7 worm cellular contexts compared by ENCODE assay signal in genomic region chrV:12970575-12971160, ce11.
A peak's percentile ranks its signal among the peaks of the same experiment; 100 is the strongest.
TF ChIP-seq lines count a peak whose summit lies in the region.

pnn-1 (plus strand) TSS chrV:12971110.

TF ChIP-seq in whole organism, L1 larva, 84 proteins besides CTCF, POLR2A, EP300 and RAD21 (continues in another document):
- no peak for TF ChIP-seq lin-13 (GFP tag; optimal IDR thresholded peaks at IDR 0.05; lab: Kevin White, UChicago)
- peak; percentile 37 for TF ChIP-seq lin-14 (GFP tag; optimal IDR thresholded peaks at IDR 0.05; lab: Kevin White, UChicago)
- no peak for TF ChIP-seq ama-1 (optimal IDR thresholded peaks at IDR 0.05; lab: Kevin White, UChicago)
- TF ChIP-seq efl-1 (optimal IDR thresholded peaks at IDR 0.05; lab: Kevin White, UChicago) = peak; percentile 40 to 58
- TF ChIP-seq efl-1 (GFP tag; optimal IDR thresholded peaks at IDR 0.05 in 1 of 2; lab: Kevin White, UChicago) = peak; percentile 49 to 95
- no peak for TF ChIP-seq ces-1 (GFP tag; optimal IDR thresholded peaks at IDR 0.05; lab: Kevin White, UChicago)
- TF ChIP-seq vab-15 (tag; optimal IDR thresholded peaks at IDR 0.05; lab: Kevin White, UChicago) = no peak
- no peak for TF ChIP-seq egl-27 (tag; optimal IDR thresholded peaks at IDR 0.05; lab: Kevin White, UChicago)
- no peak for TF ChIP-seq grh-1 (GFP tag; IDR thresholded peaks at IDR 0.05; lab: Robert Waterston, UW)
- no peak for TF ChIP-seq sup-37 (GFP tag; optimal IDR thresholded peaks at IDR 0.05; lab: Kevin White, UChicago)
- TF ChIP-seq ceh-8 (GFP tag; optimal IDR thresholded peaks at IDR 0.05; lab: Kevin White, UChicago) = no peak
- no peak for TF ChIP-seq sox-4 (tag; optimal IDR thresholded peaks at IDR 0.05; lab: Kevin White, UChicago)
- no peak for TF ChIP-seq aly-2 (tag; optimal IDR thresholded peaks at IDR 0.05; lab: Kevin White, UChicago)
- no peak for TF ChIP-seq egl-13 (tag; optimal IDR thresholded peaks at IDR 0.05; lab: Kevin White, UChicago)

TF ChIP-seq in whole organism, L2 larva, 48 proteins besides CTCF, POLR2A, EP300 and RAD21 (continues in another document):
- TF ChIP-seq C34F6.9 (tag; optimal IDR thresholded peaks at IDR 0.05; lab: Kevin White, UChicago) (peak; percentile 45), crh-2 (tag; optimal IDR thresholded peaks at IDR 0.05; lab: Kevin White, UChicago) (peak; percentile 4), sem-4 (tag; optimal IDR thresholded peaks at IDR 0.05; lab: Kevin White, UChicago) (peak; percentile 26), R02D3.7 (tag; optimal IDR thresholded peaks at IDR 0.05; lab: Kevin White, UChicago) (no peak), sma-9 (GFP tag; optimal IDR thresholded peaks at IDR 0.05; lab: Kevin White, UChicago) (peak; percentile 1), sma-9 (tag; optimal IDR thresholded peaks at IDR 0.05; lab: Kevin White, UChicago) (no peak), F13H6.1 (tag; optimal IDR thresholded peaks at IDR 0.05; lab: Kevin White, UChicago) (no peak), nhr-11 (tag; optimal IDR thresholded peaks at IDR 0.05; lab: Kevin White, UChicago) (no peak), lsy-2 (tag; optimal IDR thresholded peaks at IDR 0.05; lab: Kevin White, UChicago) (peak; percentile 28 to 84), elt-3 (tag; optimal IDR thresholded peaks at IDR 0.05; lab: Kevin White, UChicago) (no peak), unc-55 (GFP tag; optimal IDR thresholded peaks at IDR 0.05; lab: Kevin White, UChicago) (peak; percentile 55), lin-13 (GFP tag; optimal IDR thresholded peaks at IDR 0.05; lab: Kevin White, UChicago) (peak; percentile 58), snpc-4 (tag; optimal IDR thresholded peaks at IDR 0.05; lab: Kevin White, UChicago) (no peak), nhr-129 (tag; optimal IDR thresholded peaks at IDR 0.05; lab: Kevin White, UChicago) (peak; percentile 28)

TF ChIP-seq in whole organism, L3 larva, 47 proteins besides CTCF, POLR2A, EP300 and RAD21:
- TF ChIP-seq hmg-11 (tag; optimal IDR thresholded peaks at IDR 0.05; lab: Kevin White, UChicago) (peak; percentile 48), lin-15B (tag; optimal IDR thresholded peaks at IDR 0.05; lab: Kevin White, UChicago) (peak; percentile 35), ceh-82 (tag; optimal IDR thresholded peaks at IDR 0.05; lab: Kevin White, UChicago) (no peak), nhr-237 (tag; optimal IDR thresholded peaks at IDR 0.05; lab: Kevin White, UChicago) (no peak), ceh-16 (tag; optimal IDR thresholded peaks at IDR 0.05; lab: Kevin White, UChicago) (no peak), pha-4 (tag; optimal IDR thresholded peaks at IDR 0.05; lab: Kevin White, UChicago) (peak; percentile 59), nfya-1 (tag; optimal IDR thresholded peaks at IDR 0.05; lab: Kevin White, UChicago; ENCODE audit: insufficient read depth) (peak; percentile 45)

TF ChIP-seq in whole organism, L4 larva, 104 proteins besides CTCF, POLR2A, EP300 and RAD21 (continues in another document):
- no peak for TF ChIP-seq F44E2.7 (GFP tag; IDR thresholded peaks at IDR 0.05; lab: Robert Waterston, UW)
- TF ChIP-seq spr-1 (tag; optimal IDR thresholded peaks at IDR 0.05; lab: Kevin White, UChicago) = no peak
- no peak for TF ChIP-seq ama-1 (optimal IDR thresholded peaks at IDR 0.05; lab: Kevin White, UChicago)
- TF ChIP-seq dpl-1 (GFP tag; optimal IDR thresholded peaks at IDR 0.05; lab: Kevin White, UChicago) = peak; percentile 50
- no peak for TF ChIP-seq ztf-11 (tag; optimal IDR thresholded peaks at IDR 0.05; lab: Kevin White, UChicago)
- TF ChIP-seq lsy-2 (tag; optimal IDR thresholded peaks at IDR 0.05; lab: Kevin White, UChicago) = peak in 1 of 2 experiments; percentile 90
- TF ChIP-seq ceh-20 (GFP tag; IDR thresholded peaks at IDR 0.05; lab: Robert Waterston, UW) = no peak
- no peak for TF ChIP-seq ceh-44 (GFP tag; IDR thresholded peaks at IDR 0.05; lab: Robert Waterston, UW)
- TF ChIP-seq dve-1 (tag; optimal IDR thresholded peaks at IDR 0.05; lab: Kevin White, UChicago; ENCODE audit: insufficient read depth) = peak; percentile 34
- no peak for TF ChIP-seq nhr-11 (tag; optimal IDR thresholded peaks at IDR 0.05; lab: Kevin White, UChicago)
- TF ChIP-seq dmd-8 (GFP tag; IDR thresholded peaks at IDR 0.05; lab: Robert Waterston, UW) = no peak
- TF ChIP-seq aly-2 (tag; optimal IDR thresholded peaks at IDR 0.05; lab: Kevin White, UChicago) = no peak
- no peak for TF ChIP-seq egl-43 (GFP tag; IDR thresholded peaks at IDR 0.05; lab: Robert Waterston, UW)
- no peak for TF ChIP-seq cey-2 (tag; optimal IDR thresholded peaks at IDR 0.05; lab: Kevin White, UChicago; ENCODE audit: borderline replicate concordance, insufficient read depth)
- no peak for TF ChIP-seq daf-8 (GFP tag; IDR thresholded peaks at IDR 0.05; lab: Robert Waterston, UW)
- no peak for TF ChIP-seq dmd-6 (GFP tag; IDR thresholded peaks at IDR 0.05; lab: Robert Waterston, UW)

TF ChIP-seq in whole organism, late embryonic, 69 proteins besides CTCF, POLR2A, EP300 and RAD21:
- TF ChIP-seq ceh-48 (tag; optimal IDR thresholded peaks at IDR 0.05; lab: Kevin White, UChicago) (peak; percentile 68), zip-5 (tag; optimal IDR thresholded peaks at IDR 0.05; lab: Kevin White, UChicago) (no peak), unc-42 (tag; optimal IDR thresholded peaks at IDR 0.05; lab: Kevin White, UChicago) (peak; percentile 29)

TF ChIP-seq in whole organism, mixed stage, embryonic, 35 proteins besides CTCF, POLR2A, EP300 and RAD21:
- no peak for TF ChIP-seq elt-1 (tag; optimal IDR thresholded peaks at IDR 0.05; lab: Kevin White, UChicago; ENCODE audit: borderline replicate concordance, insufficient read depth)
- TF ChIP-seq lsy-2 (tag; optimal IDR thresholded peaks at IDR 0.05; lab: Kevin White, UChicago) = peak; percentile 57
- no peak for TF ChIP-seq mab-5 (tag; optimal IDR thresholded peaks at IDR 0.05; lab: Kevin White, UChicago)
- no peak for TF ChIP-seq elt-3 (tag; optimal IDR thresholded peaks at IDR 0.05; lab: Kevin White, UChicago)
- no peak for TF ChIP-seq sem-2 (GFP tag; optimal IDR thresholded peaks at IDR 0.05; lab: Kevin White, UChicago)
- no peak for TF ChIP-seq M03D4.4 (tag; optimal IDR thresholded peaks at IDR 0.05; lab: Kevin White, UChicago)
- peak; percentile 15 for TF ChIP-seq mep-1 (tag; optimal IDR thresholded peaks at IDR 0.05; lab: Kevin White, UChicago)
- peak; percentile 79 for TF ChIP-seq ces-1 (GFP tag; optimal IDR thresholded peaks at IDR 0.05; lab: Kevin White, UChicago)

TF ChIP-seq in whole organism, young adult, 124 proteins besides CTCF, POLR2A, EP300 and RAD21:
- TF ChIP-seq let-607 (tag; optimal IDR thresholded peaks at IDR 0.05; lab: Kevin White, UChicago) (no peak), aptf-2 (GFP tag; conservative IDR thresholded peaks at IDR 0.05; lab: Robert Waterston, UW) (no peak), lin-35 (GFP tag; optimal IDR thresholded peaks at IDR 0.05; lab: Kevin White, UChicago) (peak in 1 of 3 experiments; percentile 63), mcd-1 (GFP tag; IDR thresholded peaks at IDR 0.05; lab: Robert Waterston, UW) (peak; percentile 42; the same call in 1 of the 2 replicates), ccch-3 (GFP tag; optimal IDR thresholded peaks at IDR 0.05; lab: Kevin White, UChicago) (no peak), F23B12.7 (tag; optimal IDR thresholded peaks at IDR 0.05; lab: Kevin White, UChicago; ENCODE audit: insufficient read depth) (no peak), B0035.1 (tag; optimal IDR thresholded peaks at IDR 0.05; lab: Kevin White, UChicago) (no peak), B0336.3 (GFP tag; IDR thresholded peaks at IDR 0.05; lab: Robert Waterston, UW) (no peak), K11D2.4 (GFP tag; IDR thresholded peaks at IDR 0.05; lab: Robert Waterston, UW) (no peak), hrde-1 (tag; optimal IDR thresholded peaks at IDR 0.05; lab: Kevin White, UChicago; ENCODE audit: borderline replicate concordance) (no peak), Y67H2A.10 (GFP tag; conservative IDR thresholded peaks at IDR 0.05; lab: Robert Waterston, UW) (no peak), F37B4.10 (GFP tag; IDR thresholded peaks at IDR 0.05; lab: Robert Waterston, UW) (no peak), bed-1 (GFP tag; IDR thresholded peaks at IDR 0.05; lab: Robert Waterston, UW) (no peak), ztf-22 (GFP tag; optimal IDR thresholded peaks at IDR 0.05; lab: Kevin White, UChicago) (no peak), madf-10 (tag; optimal IDR thresholded peaks at IDR 0.05; lab: Kevin White, UChicago) (no peak), C06A6.2 (GFP tag; conservative IDR thresholded peaks at IDR 0.05; lab: Robert Waterston, UW) (no peak), chd-7 (tag; optimal IDR thresholded peaks at IDR 0.05; lab: Kevin White, UChicago) (no peak), F39B2.1 (GFP tag; IDR thresholded peaks at IDR 0.05; lab: Robert Waterston, UW) (no peak), ztf-6 (GFP tag; IDR thresholded peaks at IDR 0.05; lab: Robert Waterston, UW) (no peak), ztf-26 (tag; optimal IDR thresholded peaks at IDR 0.05; lab: Kevin White, UChicago) (no peak), dpl-1 (GFP tag; optimal IDR thresholded peaks at IDR 0.05; lab: Kevin White, UChicago) (peak; percentile 6), dpff-1 (tag; optimal IDR thresholded peaks at IDR 0.05; lab: Kevin White, UChicago) (no peak), let-526 (GFP tag; IDR thresholded peaks at IDR 0.05; lab: Robert Waterston, UW) (no peak), akir-1 (GFP tag; optimal IDR thresholded peaks at IDR 0.05; lab: Kevin White, UChicago) (no peak), ekl-4 (GFP tag; IDR thresholded peaks at IDR 0.05; lab: Robert Waterston, UW) (no peak), ama-1 (optimal IDR thresholded peaks at IDR 0.05; lab: Kevin White, UChicago) (no peak), ama-1 (GFP tag; optimal IDR thresholded peaks at IDR 0.05; lab: Kevin White, UChicago) (no peak), ztf-18 (tag; optimal IDR thresholded peaks at IDR 0.05; lab: Kevin White, UChicago) (no peak), aptf-3 (GFP tag; IDR thresholded peaks at IDR 0.05; lab: Robert Waterston, UW) (no peak), efl-1 (GFP tag; optimal IDR thresholded peaks at IDR 0.05; lab: Kevin White, UChicago) (peak; percentile 32), hmg-1.2 (GFP tag; IDR thresholded peaks at IDR 0.05; lab: Robert Waterston, UW) (peak; percentile 26; the same call in 1 of the 2 replicates), zim-3 (tag; optimal IDR thresholded peaks at IDR 0.05; lab: Kevin White, UChicago) (no peak), B0261.1 (tag; optimal IDR thresholded peaks at IDR 0.05; lab: Kevin White, UChicago) (no peak), C17E4.6 (GFP tag; IDR thresholded peaks at IDR 0.05; lab: Robert Waterston, UW) (no peak)
